Fruit fly (Drosophila melanogaster): ENCODE measurements around the gene Acat2.

The Acat2 gene

dm6 chr3L:1302234-1302949, at the start of gene Acat2, which contains the start of gene Rac1:
TSS of gene Acat2 (plus strand) at chr3L:1302944.
TSS of gene Rac1 (minus strand) at chr3L:1302683.
- no peak for TF ChIP-seq h (optimal IDR thresholded peaks at IDR 0.05)
- no peak for TF ChIP-seq Sin3A (optimal IDR thresholded peaks at IDR 0.05)
- no peak for TF ChIP-seq psq (optimal IDR thresholded peaks at IDR 0.05)
- no peak for TF ChIP-seq ttk (optimal IDR thresholded peaks at IDR 0.05)
- no peak for TF ChIP-seq insv (optimal IDR thresholded peaks at IDR 0.05)
- TF ChIP-seq Myc (optimal IDR thresholded peaks at IDR 0.05) = no peak

dm6 chr3L:1256061-1256780, 46.5 kb upstream of the Acat2 start, which contains the start of gene tfc:
TSS of gene tfc (plus strand) at chr3L:1256449.
- TF ChIP-seq insv (optimal IDR thresholded peaks at IDR 0.05) = no peak
- TF ChIP-seq ttk (optimal IDR thresholded peaks at IDR 0.05) = no peak
- no peak for TF ChIP-seq h (optimal IDR thresholded peaks at IDR 0.05)
- no peak for TF ChIP-seq Sin3A (optimal IDR thresholded peaks at IDR 0.05)
- no peak for TF ChIP-seq psq (optimal IDR thresholded peaks at IDR 0.05)
- no peak for TF ChIP-seq Myc (optimal IDR thresholded peaks at IDR 0.05)

- TF ChIP-seq Myc (optimal IDR thresholded peaks at IDR 0.05) (no peak), insv (optimal IDR thresholded peaks at IDR 0.05) (no peak), Sin3A (optimal IDR thresholded peaks at IDR 0.05) (no peak)
Observed at dm6 chr3L:1258547-1258946, 44.2 kb upstream of the Acat2 start.

- TF ChIP-seq psq (optimal IDR thresholded peaks at IDR 0.05) (no peak), insv (optimal IDR thresholded peaks at IDR 0.05) (no peak), ttk (optimal IDR thresholded peaks at IDR 0.05) (no peak), h (optimal IDR thresholded peaks at IDR 0.05) (no peak), Sin3A (optimal IDR thresholded peaks at IDR 0.05) (no peak), Myc (optimal IDR thresholded peaks at IDR 0.05) (no peak)
Observed at dm6 chr3L:1264998-1265397, 37.7 kb upstream of the Acat2 start.

- no peak for TF ChIP-seq Sin3A (optimal IDR thresholded peaks at IDR 0.05)
- TF ChIP-seq Myc (optimal IDR thresholded peaks at IDR 0.05) = no peak
- TF ChIP-seq psq (optimal IDR thresholded peaks at IDR 0.05) = no peak
- TF ChIP-seq insv (optimal IDR thresholded peaks at IDR 0.05) = no peak
- no peak for TF ChIP-seq ttk (optimal IDR thresholded peaks at IDR 0.05)
- TF ChIP-seq h (optimal IDR thresholded peaks at IDR 0.05) = no peak
Observed at dm6 chr3L:1265423-1266002, 37.2 kb upstream of the Acat2 start.

dm6 chr3L:1269013-1269412, 33.7 kb upstream of the Acat2 start:
- TF ChIP-seq psq (optimal IDR thresholded peaks at IDR 0.05) (no peak), h (optimal IDR thresholded peaks at IDR 0.05) (no peak), Myc (optimal IDR thresholded peaks at IDR 0.05) (no peak)

dm6 chr3L:1275767-1276166, 27.0 kb upstream of the Acat2 start, which contains the start of gene CG32333:
TSS of gene CG32333 (plus strand) at chr3L:1275956.
- TF ChIP-seq Myc (optimal IDR thresholded peaks at IDR 0.05) (no peak), h (optimal IDR thresholded peaks at IDR 0.05) (no peak)

- no peak for TF ChIP-seq h (optimal IDR thresholded peaks at IDR 0.05)
- no peak for TF ChIP-seq ttk (optimal IDR thresholded peaks at IDR 0.05)
- TF ChIP-seq Myc (optimal IDR thresholded peaks at IDR 0.05) = no peak
- TF ChIP-seq psq (optimal IDR thresholded peaks at IDR 0.05) = no peak
- TF ChIP-seq insv (optimal IDR thresholded peaks at IDR 0.05) = no peak
- no peak for TF ChIP-seq Sin3A (optimal IDR thresholded peaks at IDR 0.05)
Observed at dm6 chr3L:1277937-1278336, 24.8 kb upstream of the Acat2 start.

- no peak for TF ChIP-seq ttk (optimal IDR thresholded peaks at IDR 0.05)
- TF ChIP-seq insv (optimal IDR thresholded peaks at IDR 0.05) = no peak
- no peak for TF ChIP-seq Myc (optimal IDR thresholded peaks at IDR 0.05)
- TF ChIP-seq Sin3A (optimal IDR thresholded peaks at IDR 0.05) = no peak
- no peak for TF ChIP-seq h (optimal IDR thresholded peaks at IDR 0.05)
- TF ChIP-seq psq (optimal IDR thresholded peaks at IDR 0.05) = no peak
Observed at dm6 chr3L:1279685-1280084, 23.1 kb upstream of the Acat2 start.

dm6 chr3L:1280890-1281622, 21.7 kb upstream of the Acat2 start:
- no peak for TF ChIP-seq Myc (optimal IDR thresholded peaks at IDR 0.05)
- no peak for TF ChIP-seq ttk (optimal IDR thresholded peaks at IDR 0.05)
- TF ChIP-seq psq (optimal IDR thresholded peaks at IDR 0.05) = no peak
- no peak for TF ChIP-seq Sin3A (optimal IDR thresholded peaks at IDR 0.05)
- no peak for TF ChIP-seq insv (optimal IDR thresholded peaks at IDR 0.05)
- TF ChIP-seq h (optimal IDR thresholded peaks at IDR 0.05) = no peak

- TF ChIP-seq Myc (optimal IDR thresholded peaks at IDR 0.05) = no peak
- no peak for TF ChIP-seq Sin3A (optimal IDR thresholded peaks at IDR 0.05)
- TF ChIP-seq insv (optimal IDR thresholded peaks at IDR 0.05) = no peak
- no peak for TF ChIP-seq h (optimal IDR thresholded peaks at IDR 0.05)
- no peak for TF ChIP-seq psq (optimal IDR thresholded peaks at IDR 0.05)
- TF ChIP-seq ttk (optimal IDR thresholded peaks at IDR 0.05) = no peak
Observed at dm6 chr3L:1294835-1295234, 7.9 kb upstream of the Acat2 start.

dm6 chr3L:1295693-1296092, 7.1 kb upstream of the Acat2 start, which contains the start of gene Rabex-5:
TSS of gene Rabex-5 (plus strand) at chr3L:1295913.
- no peak for TF ChIP-seq psq (optimal IDR thresholded peaks at IDR 0.05)
- no peak for TF ChIP-seq h (optimal IDR thresholded peaks at IDR 0.05)
- no peak for TF ChIP-seq insv (optimal IDR thresholded peaks at IDR 0.05)
- TF ChIP-seq Myc (optimal IDR thresholded peaks at IDR 0.05) = no peak
- no peak for TF ChIP-seq Sin3A (optimal IDR thresholded peaks at IDR 0.05)
- no peak for TF ChIP-seq ttk (optimal IDR thresholded peaks at IDR 0.05)
